Fruit fly (Drosophila melanogaster): Measurements from ENCODE around the gene CG5382.

- TF ChIP-seq CG33017 (tag; optimal IDR thresholded peaks at IDR 0.05): no peak
- no peak for TF ChIP-seq CG5204 (GFP tag; optimal IDR thresholded peaks at IDR 0.05)
- no peak for TF ChIP-seq ovo (GFP tag; optimal IDR thresholded peaks at IDR 0.05)
- no peak for TF ChIP-seq kay (GFP tag; ENCODE audit: borderline replicate concordance)
- no peak for TF ChIP-seq CG7045 (GFP tag; optimal IDR thresholded peaks at IDR 0.05)
- TF ChIP-seq CG7101 (tag; optimal IDR thresholded peaks at IDR 0.05): no peak
- no peak for TF ChIP-seq Hr96 (GFP tag; optimal IDR thresholded peaks at IDR 0.05)
Observed at dm6 chr3R:22405639-22406038, 39.9 kb upstream of the CG5382 start, which contains the start of gene CG13855.

All from whole organism, adult.